Fruit fly (Drosophila melanogaster) whole organism, embryonic: ENCODE measurements around the gene CG32074.

Experiments used
- Antp ChIP-seq: fragments of 200-800 bp; sonication (Bioruptor generic); optimal IDR thresholded peaks from 3 replicates; lab custom pipeline; 2016; ENCODE audit warnings: missing biosample characterization, missing genetic modification characterization
- Asciz ChIP-seq: fragments of 200-800 bp; sonication (Bioruptor generic); optimal IDR thresholded peaks from 2 replicates; lab custom pipeline; 2017; ENCODE audit warnings: missing biosample characterization, mild to moderate bottlenecking, missing genetic modification characterization, missing genetic modification reagents
- CG10321 ChIP-seq: fragments of 200-800 bp; sonication (Bioruptor generic); IDR thresholded peaks from 2 replicates; pipeline ENCODE4 v1.3.6; 2022; ENCODE audit warnings: missing biosample characterization, missing genetic modification characterization
- CG10366 ChIP-seq: fragments of 200-800 bp; sonication (Bioruptor generic); IDR thresholded peaks from 2 replicates; pipeline ENCODE4 v1.3.6; 2022; ENCODE audit warnings: missing biosample characterization, missing genetic modification characterization
- CG10565 ChIP-seq: fragments of 200-800 bp; sonication (Bioruptor generic); optimal IDR thresholded peaks from 3 replicates; lab custom pipeline; 2016; ENCODE audit warnings: missing biosample characterization, mild to moderate bottlenecking, missing genetic modification characterization
- CG12236 ChIP-seq: fragments of 200-800 bp; sonication (Bioruptor generic); optimal IDR thresholded peaks from 2 replicates; lab custom pipeline; 2016; ENCODE audit warnings: missing biosample characterization, missing genetic modification characterization
- CG1233 ChIP-seq: fragments of 200-800 bp; sonication (Bioruptor generic); optimal IDR thresholded peaks from 4 replicates; lab custom pipeline; 2018; ENCODE audit warnings: missing biosample characterization, mild to moderate bottlenecking, missing genetic modification characterization
- CG14441 ChIP-seq: fragments of 200-800 bp; sonication (Bioruptor generic); IDR thresholded peaks from 2 replicates; pipeline ENCODE4 v1.3.6; 2022; ENCODE audit warnings: missing biosample characterization, missing genetic modification characterization
- CG14860 ChIP-seq: fragments of 200-800 bp; sonication (Bioruptor generic); IDR thresholded peaks from 3 replicates; pipeline ENCODE4 v1.3.6; 2022; ENCODE audit warnings: missing biosample characterization, missing genetic modification characterization; ENCODE audit not compliant: partially characterized antibody
- CG17568 ChIP-seq: fragments of 200-800 bp; sonication (Bioruptor generic); optimal IDR thresholded peaks from 2 replicates; lab custom pipeline; 2018; ENCODE audit warnings: missing biosample characterization, mild to moderate bottlenecking, missing genetic modification characterization, moderate library complexity
- CG2129 ChIP-seq: fragments of 200-800 bp; sonication (Bioruptor generic); IDR thresholded peaks from 2 replicates; pipeline ENCODE4 v1.3.6; 2022; ENCODE audit warnings: missing biosample characterization, missing genetic modification characterization; ENCODE audit not compliant: partially characterized antibody
- CG30020 ChIP-seq: fragments of 200-800 bp; optimal IDR thresholded peaks from 2 replicates; lab custom pipeline; 2019; ENCODE audit warnings: missing biosample characterization, mild to moderate bottlenecking, missing genetic modification characterization, moderate library complexity
- CG31224 ChIP-seq: fragments of 200-800 bp; sonication (Bioruptor generic); IDR thresholded peaks from 2 replicates; pipeline ENCODE4 v1.3.6; 2022; ENCODE audit warnings: missing biosample characterization, missing genetic modification characterization
- CG6272 ChIP-seq: fragments of 200-800 bp; sonication (Bioruptor generic); IDR thresholded peaks from 2 replicates; pipeline ENCODE4 v1.3.6; 2022; ENCODE audit warnings: missing biosample characterization, missing genetic modification characterization
- CG6654 ChIP-seq: fragments of 200-800 bp; sonication (Bioruptor generic); optimal IDR thresholded peaks from 2 replicates; lab custom pipeline; 2017; ENCODE audit warnings: missing biosample characterization, mild to moderate bottlenecking, missing genetic modification characterization
- CG8924 ChIP-seq: fragments of 200-800 bp; optimal IDR thresholded peaks from 3 replicates; lab custom pipeline; 2019; ENCODE audit warnings: missing biosample characterization, mild to moderate bottlenecking, missing genetic modification characterization, moderate library complexity
- CG8944 ChIP-seq: fragments of 200-800 bp; sonication (Bioruptor generic); optimal IDR thresholded peaks from 3 replicates; lab custom pipeline; 2016; ENCODE audit warnings: missing biosample characterization, missing genetic modification characterization
- CG9437 ChIP-seq: fragments of 200-800 bp; sonication (Bioruptor generic); optimal IDR thresholded peaks from 2 replicates; lab custom pipeline; 2018; ENCODE audit warnings: missing biosample characterization, mild to moderate bottlenecking, missing genetic modification characterization
- CG9797 ChIP-seq: fragments of 200-800 bp; sonication (Bioruptor generic); optimal IDR thresholded peaks from 3 replicates; lab custom pipeline; 2018; ENCODE audit warnings: missing biosample characterization, mild to moderate bottlenecking, missing genetic modification characterization
- CG9932 ChIP-seq: fragments of 200-800 bp; sonication (Bioruptor generic); IDR thresholded peaks from 2 replicates; pipeline ENCODE4 v1.3.6; 2022; ENCODE audit warnings: missing biosample characterization, missing genetic modification characterization
- CTCF ChIP-seq: fragments of 200-800 bp; sonication (Bioruptor generic); optimal IDR thresholded peaks from 2 replicates; lab custom pipeline; 2017; ENCODE audit warnings: missing biosample characterization, mild to moderate bottlenecking, missing genetic modification characterization, moderate library complexity
- Dfd ChIP-seq, 2 experiments: fragments of >200 bp; optimal IDR thresholded peaks; 2 replicates each; lab custom pipeline; 2017; ENCODE audit warnings: missing biosample characterization in 2 of 2, missing genetic modification characterization in 2 of 2
- Eip74EF ChIP-seq, 2 experiments: fragments of 200-800 bp in 1 of 2; fragments of >200 bp in 1 of 2; sonication (Bioruptor generic) in 1 of 2; optimal IDR thresholded peaks; 2 replicates each; lab custom pipeline; 2017 to 2019; ENCODE audit warnings: missing biosample characterization in 2 of 2, missing genetic modification characterization in 2 of 2, mild to moderate bottlenecking in 1 of 2, moderate library complexity in 1 of 2
- Elba2 ChIP-seq: fragments of 200-800 bp; sonication (Bioruptor generic); optimal IDR thresholded peaks from 3 replicates; lab custom pipeline; 2016; ENCODE audit warnings: missing biosample characterization, missing genetic modification characterization
- GATAe ChIP-seq: fragments of 200-800 bp; sonication (Bioruptor generic); conservative IDR thresholded peaks from 2 replicates; pipeline ENCODE4 v1.3.6; 2022; ENCODE audit warnings: missing biosample characterization, missing genetic modification characterization
- Gug ChIP-seq: fragments of 200-800 bp; sonication (Bioruptor generic); IDR thresholded peaks from 4 replicates; pipeline ENCODE4 v1.3.6; 2022; ENCODE audit warnings: missing biosample characterization, missing genetic modification characterization
- HmgD ChIP-seq: fragments of 200-800 bp; sonication (Bioruptor generic); optimal IDR thresholded peaks from 3 replicates; lab custom pipeline; 2016; ENCODE audit warnings: missing biosample characterization, missing genetic modification characterization
- Hr39 ChIP-seq: fragments of >200 bp; optimal IDR thresholded peaks from 2 replicates; lab custom pipeline; 2017
- Lim3 ChIP-seq: fragments of 200-800 bp; sonication (Bioruptor generic); IDR thresholded peaks from 2 replicates; pipeline ENCODE4 v1.3.6; 2022; ENCODE audit warnings: missing biosample characterization, missing genetic modification characterization
- NC2β ChIP-seq: fragments of 200-800 bp; sonication (Bioruptor generic); optimal IDR thresholded peaks from 2 replicates; lab custom pipeline; 2016; ENCODE audit warnings: missing biosample characterization, missing genetic modification characterization
- NK7.1 ChIP-seq: fragments of 200-800 bp; sonication (Bioruptor generic); optimal IDR thresholded peaks from 3 replicates; lab custom pipeline; 2016; ENCODE audit warnings: missing biosample characterization, missing genetic modification characterization
- PHDP ChIP-seq: fragments of 200-800 bp; sonication (Bioruptor generic); optimal IDR thresholded peaks from 3 replicates; lab custom pipeline; 2018; ENCODE audit warnings: missing biosample characterization, mild to moderate bottlenecking, missing genetic modification characterization, moderate library complexity
- Side ChIP-seq: fragments of 200-800 bp; sonication (Bioruptor generic); optimal IDR thresholded peaks from 2 replicates; lab custom pipeline; 2016; ENCODE audit warnings: missing biosample characterization, missing genetic modification characterization
- Sox100B ChIP-seq: fragments of 200-800 bp; sonication (Bioruptor generic); optimal IDR thresholded peaks from 3 replicates; lab custom pipeline; 2018; ENCODE audit warnings: missing biosample characterization, mild to moderate bottlenecking, missing genetic modification characterization
- ab ChIP-seq: fragments of 200-800 bp; sonication (Bioruptor generic); optimal IDR thresholded peaks from 2 replicates; lab custom pipeline; 2016; ENCODE audit warnings: missing biosample characterization, missing genetic modification characterization
- btn ChIP-seq: fragments of 200-800 bp; sonication (Bioruptor generic); optimal IDR thresholded peaks from 2 replicates; lab custom pipeline; 2016; ENCODE audit warnings: missing biosample characterization, missing genetic modification characterization
- ci ChIP-seq: fragments of 200-800 bp; sonication (Bioruptor generic); IDR thresholded peaks from 3 replicates; pipeline ENCODE4 v1.3.6; 2022; ENCODE audit warnings: missing biosample characterization, missing genetic modification characterization
- dan ChIP-seq: fragments of 200-800 bp; sonication (Bioruptor generic); IDR thresholded peaks from 2 replicates; pipeline ENCODE4 v1.3.6; 2022; ENCODE audit warnings: missing biosample characterization, missing genetic modification characterization
- esg ChIP-seq: fragments of 200-800 bp; sonication (Bioruptor generic); conservative IDR thresholded peaks from 2 replicates; pipeline ENCODE4 v1.3.6; 2022; ENCODE audit warnings: missing biosample characterization, missing genetic modification characterization
- gce ChIP-seq: fragments of 200-800 bp; sonication (Bioruptor generic); IDR thresholded peaks from 3 replicates; pipeline ENCODE4 v1.3.6; 2022; ENCODE audit warnings: missing biosample characterization, missing genetic modification characterization
- gsb ChIP-seq: fragments of 200-800 bp; sonication (Bioruptor generic); IDR thresholded peaks from 2 replicates; pipeline ENCODE4 v1.3.6; 2022; ENCODE audit warnings: missing biosample characterization, missing genetic modification characterization
- hth ChIP-seq: fragments of >200 bp; optimal IDR thresholded peaks from 2 replicates; lab custom pipeline; 2017; ENCODE audit warnings: inconsistent platforms
- lbe ChIP-seq: fragments of 200-800 bp; sonication (Bioruptor generic); optimal IDR thresholded peaks from 2 replicates; lab custom pipeline; 2016; ENCODE audit warnings: missing biosample characterization, mild to moderate bottlenecking, missing genetic modification characterization
- seq ChIP-seq: fragments of 200-800 bp; sonication (Bioruptor generic); IDR thresholded peaks from 2 replicates; pipeline ENCODE4 v1.3.6; 2022; ENCODE audit warnings: missing biosample characterization, missing genetic modification characterization
- stc ChIP-seq: fragments of 200-800 bp; sonication (Bioruptor generic); IDR thresholded peaks from 2 replicates; pipeline ENCODE4 v1.3.6; 2022; ENCODE audit warnings: missing biosample characterization, missing genetic modification characterization
- stwl ChIP-seq: fragments of 200-800 bp; sonication (Bioruptor generic); optimal IDR thresholded peaks from 3 replicates; lab custom pipeline; 2018; ENCODE audit warnings: missing biosample characterization, mild to moderate bottlenecking, missing genetic modification characterization, moderate library complexity
- tap ChIP-seq: fragments of 200-800 bp; optimal IDR thresholded peaks from 3 replicates; lab custom pipeline; 2019; ENCODE audit warnings: missing biosample characterization, mild to moderate bottlenecking, missing genetic modification characterization, moderate library complexity
- tio ChIP-seq: fragments of 200-800 bp; sonication (Bioruptor generic); optimal IDR thresholded peaks from 2 replicates; lab custom pipeline; 2017; ENCODE audit warnings: missing biosample characterization, missing genetic modification characterization, inconsistent platforms
- ttk ChIP-seq: fragments of 200-800 bp; sonication (Bioruptor generic); IDR thresholded peaks from 2 replicates; pipeline ENCODE4 v2.1.2; 2022; ENCODE audit warnings: missing biosample characterization, missing genetic modification characterization
- vnd ChIP-seq: fragments of 200-800 bp; sonication (Bioruptor generic); IDR thresholded peaks from 3 replicates; pipeline ENCODE4 v1.3.6; 2022; ENCODE audit warnings: missing biosample characterization, missing genetic modification characterization; ENCODE audit not compliant: partially characterized antibody
- zfh1 ChIP-seq: fragments of 200-800 bp; sonication (Bioruptor generic); IDR thresholded peaks from 3 replicates; pipeline ENCODE4 v1.3.6; 2022; ENCODE audit warnings: missing biosample characterization, missing genetic modification characterization

The CG32074 gene

dm6 chr3L:11089805-11090440 lies 42.2 kb downstream of the CG32074 start (continued):
- TF ChIP-seq Hr39 (lab: Kevin White, UChicago) (no peak), CG30020 (tag; lab: Kevin White, UChicago) (peak; percentile 72), CG10321 (GFP tag; lab: Robert Waterston, UW) (peak; percentile 54; the same call in 1 of the 2 replicates), CG9437 (peak; percentile 96), ttk (GFP tag; lab: Robert Waterston, UW) (peak; percentile 57), ci (GFP tag; lab: Robert Waterston, UW) (peak; percentile 88), PHDP (tag; lab: Kevin White, UChicago) (peak; percentile 89), Dfd (GFP tag; optimal IDR thresholded peaks at IDR 0.05; lab: Kevin White, UChicago) (no peak), CG14860 (GFP tag; lab: Robert Waterston, UW) (peak; percentile 47; the same call in 1 of the 3 replicates), Lim3 (GFP tag; lab: Robert Waterston, UW) (peak; percentile 33; the same call in 1 of the 2 replicates), Elba2 (GFP tag; lab: Kevin White, UChicago) (peak; percentile 65), CTCF (peak; percentile 63), CG8944 (GFP tag; lab: Kevin White, UChicago) (peak; percentile 72), Side (peak; percentile 77), gce (GFP tag; lab: Robert Waterston, UW) (peak; percentile 59), GATAe (GFP tag; lab: Robert Waterston, UW) (no peak), gsb (GFP tag; lab: Robert Waterston, UW) (peak; percentile 62), CG10565 (GFP tag; lab: Kevin White, UChicago) (peak; percentile 29), CG12236 (GFP tag; lab: Kevin White, UChicago) (peak; percentile 82), CG31224 (0 out of 2 replicates have a peak, but pooled peaks have one; percentile 32), CG9932 (GFP tag; lab: Robert Waterston, UW) (peak; percentile 41; the same call in 1 of the 2 replicates), Antp (GFP tag; lab: Kevin White, UChicago) (peak; percentile 58), lbe (GFP tag; lab: Kevin White, UChicago) (peak; percentile 66), CG2129 (GFP tag; lab: Robert Waterston, UW) (no peak), CG17568 (GFP tag; lab: Kevin White, UChicago) (peak; percentile 77), vnd (GFP tag; lab: Robert Waterston, UW) (peak; percentile 50; the same call in 1 of the 3 replicates), CG6272 (peak; percentile 51), CG8924 (peak; percentile 97), CG10366 (GFP tag; lab: Robert Waterston, UW) (peak; percentile 68; the same call in 1 of the 2 replicates), CG14441 (GFP tag; lab: Robert Waterston, UW) (peak; percentile 73; the same call in 1 of the 2 replicates), esg (peak; percentile 80), zfh1 (GFP tag; lab: Robert Waterston, UW) (peak; percentile 88), stc (GFP tag; lab: Robert Waterston, UW) (peak; percentile 69), dan (no peak; the same call in 1 of the 2 replicates), stwl (peak; percentile 18), CG9797 (GFP tag; lab: Kevin White, UChicago) (peak; percentile 39), seq (GFP tag; lab: Robert Waterston, UW) (peak; percentile 85), tap (tag; lab: Kevin White, UChicago) (peak; percentile 87), tio (GFP tag; lab: Kevin White, UChicago) (peak; percentile 95), Gug (GFP tag; lab: Robert Waterston, UW) (peak; percentile 54; the same call in 3 of the 4 replicates), NK7.1 (GFP tag; lab: Kevin White, UChicago) (peak; percentile 79), NC2β (GFP tag; lab: Kevin White, UChicago) (peak; percentile 79), ab (peak; percentile 51), Eip74EF (GFP tag; optimal IDR thresholded peaks at IDR 0.05; lab: Kevin White, UChicago) (peak in 1 of 2 experiments; percentile 96), CG6654 (GFP tag; lab: Kevin White, UChicago) (peak; percentile 67), Sox100B (peak; percentile 97), hth (no peak), HmgD (GFP tag; lab: Kevin White, UChicago) (no peak), btn (GFP tag; lab: Kevin White, UChicago) (peak; percentile 70), Asciz (GFP tag; lab: Kevin White, UChicago) (peak; percentile 91), CG1233 (GFP tag; lab: Kevin White, UChicago) (peak; percentile 85)
